Worm (Caenorhabditis elegans): ENCODE measurements around the gene mct-6.

The mct-6 gene

DNA sequence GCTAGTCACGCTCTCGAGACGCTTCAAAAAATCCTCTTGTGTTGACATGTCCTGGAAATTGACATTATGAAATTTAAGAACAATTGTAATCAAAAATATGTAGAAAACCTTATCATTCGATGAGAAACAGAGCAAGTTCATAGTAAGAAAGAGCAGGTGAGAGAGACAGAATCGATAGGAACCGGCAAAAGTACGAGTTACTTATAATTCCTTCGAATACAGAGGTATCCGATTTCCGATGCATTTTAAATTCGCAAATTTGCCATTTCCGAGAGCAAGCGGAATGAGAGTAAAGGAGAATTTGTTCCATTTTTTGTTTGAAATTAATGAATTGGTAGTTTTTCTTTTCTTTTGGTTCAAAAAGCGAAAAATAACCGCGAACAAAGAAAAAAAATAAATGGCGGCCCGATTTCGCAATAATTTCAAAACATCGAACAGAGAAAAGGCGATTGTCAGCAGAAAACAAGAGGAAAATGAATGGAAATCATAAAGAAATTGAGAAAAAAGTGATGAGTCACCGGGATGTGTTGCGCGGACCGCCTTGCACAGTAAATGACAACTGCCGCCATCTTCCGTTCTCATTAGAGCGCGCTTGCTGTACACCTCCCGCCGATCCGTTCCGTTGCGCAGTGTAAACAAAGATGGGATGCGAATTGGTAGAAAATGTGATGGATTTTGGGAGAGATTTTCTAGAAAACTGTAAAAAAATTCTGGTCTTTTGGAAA, 43.5 kb upstream of the mct-6 start, which contains the start of gene cas-1:
Gene cas-1, minus strand, starts transcription at position 51 of the 725 bp plus-strand sequence.
- no peak for TF ChIP-seq hlh-13 (GFP tag; optimal IDR thresholded peaks at IDR 0.05)
- TF ChIP-seq ceh-34 (tag; optimal IDR thresholded peaks at IDR 0.05) = no peak
- peak; percentile 46 for TF ChIP-seq unc-55 (GFP tag; optimal IDR thresholded peaks at IDR 0.05)
- peak; percentile 6 for TF ChIP-seq rnt-1 (tag; optimal IDR thresholded peaks at IDR 0.05)
- no peak for TF ChIP-seq pax-1 (tag; optimal IDR thresholded peaks at IDR 0.05)
- TF ChIP-seq K02D7.2 (tag; optimal IDR thresholded peaks at IDR 0.05) = no peak
- TF ChIP-seq sdc-2 (tag; optimal IDR thresholded peaks at IDR 0.05) = peak; percentile 16
- TF ChIP-seq tbx-2 (tag; optimal IDR thresholded peaks at IDR 0.05) = peak; percentile 31
- TF ChIP-seq madf-2 (tag; optimal IDR thresholded peaks at IDR 0.05) = no peak

- TF ChIP-seq fkh-6 (tag; optimal IDR thresholded peaks at IDR 0.05) = no peak
- TF ChIP-seq odd-2 (tag; optimal IDR thresholded peaks at IDR 0.05) = no peak
- no peak for TF ChIP-seq eyg-1 (tag; optimal IDR thresholded peaks at IDR 0.05)
- TF ChIP-seq zip-5 (tag; optimal IDR thresholded peaks at IDR 0.05) = no peak
- no peak for TF ChIP-seq hlh-30 (tag; optimal IDR thresholded peaks at IDR 0.05; ENCODE audit: insufficient read depth)
Measured at ce11 chrX:16813148-16813547, 42.9 kb upstream of the mct-6 start.

DNA sequence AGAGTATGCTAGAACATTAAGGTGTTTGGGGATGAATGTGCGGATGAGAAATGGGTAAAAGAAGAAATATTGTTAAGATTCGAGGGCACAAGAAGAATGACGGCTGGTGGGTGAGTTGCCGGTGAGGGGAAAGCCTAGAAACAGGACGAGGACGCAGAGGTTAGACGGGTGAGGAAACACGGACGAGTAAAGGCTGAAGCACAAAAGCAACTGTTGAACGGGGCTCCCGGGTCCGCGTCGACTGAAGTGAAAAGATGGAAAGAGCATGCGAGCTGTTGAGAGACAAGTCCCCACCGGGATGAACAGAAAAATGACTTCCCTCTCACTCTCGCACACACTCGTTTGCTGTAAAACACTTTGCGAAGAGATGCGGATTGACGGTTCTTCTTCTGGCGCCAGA, 41.7 kb upstream of the mct-6 start:
- TF ChIP-seq ceh-18 (tag; optimal IDR thresholded peaks at IDR 0.05) = peak; percentile 37
- no peak for TF ChIP-seq pha-4 (tag; optimal IDR thresholded peaks at IDR 0.05)
- TF ChIP-seq C08G9.2 (tag; optimal IDR thresholded peaks at IDR 0.05) = peak; percentile 34
- TF ChIP-seq unc-55 (GFP tag; optimal IDR thresholded peaks at IDR 0.05) = peak; percentile 39

ce11 chrX:16809689-16810088, 39.4 kb upstream of the mct-6 start:
- TF ChIP-seq mec-3 (tag; optimal IDR thresholded peaks at IDR 0.05; ENCODE audit: borderline replicate concordance) = no peak
- no peak for TF ChIP-seq ceh-2 (tag; optimal IDR thresholded peaks at IDR 0.05)
- TF ChIP-seq unc-55 (GFP tag; optimal IDR thresholded peaks at IDR 0.05) = no peak
- no peak for TF ChIP-seq ref-2 (tag; optimal IDR thresholded peaks at IDR 0.05)
- TF ChIP-seq ceh-19 (GFP tag; optimal IDR thresholded peaks at IDR 0.05) = no peak

- no peak for TF ChIP-seq K02D7.2 (tag; optimal IDR thresholded peaks at IDR 0.05)
- TF ChIP-seq pag-3 (tag; optimal IDR thresholded peaks at IDR 0.05; ENCODE audit: borderline replicate concordance) = no peak
Measured at ce11 chrX:16808526-16808925, 38.2 kb upstream of the mct-6 start.

DNA sequence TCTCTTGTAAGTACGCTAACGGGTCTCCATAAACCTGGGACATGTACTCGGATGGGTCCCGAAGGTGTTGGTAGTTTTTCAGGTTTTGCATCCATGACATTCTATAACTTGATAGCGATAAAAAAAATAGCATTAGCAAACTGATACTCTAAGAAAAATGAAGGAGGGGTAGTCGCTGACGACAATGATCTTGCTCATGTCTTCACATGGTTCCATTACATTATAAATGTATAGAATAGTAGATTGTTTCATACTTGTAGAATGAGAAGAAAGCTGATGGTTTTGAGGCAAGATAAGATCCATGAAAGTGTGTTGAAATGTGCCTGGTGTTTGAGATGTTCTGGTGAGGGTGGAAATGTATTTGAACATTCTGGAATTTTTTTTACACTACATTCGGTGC, 36.7 kb upstream of the mct-6 start, which contains the start of gene mec-4:
Gene mec-4, minus strand, starts transcription at position 101 of the 400 bp plus-strand sequence.
- TF ChIP-seq pat-9 (tag; optimal IDR thresholded peaks at IDR 0.05) (no peak), hlh-8 (tag; optimal IDR thresholded peaks at IDR 0.05) (no peak)

- TF ChIP-seq ceh-24 (tag; optimal IDR thresholded peaks at IDR 0.05) (no peak), Y22D7AL.16 (tag; optimal IDR thresholded peaks at IDR 0.05) (no peak), gmeb-2 (tag; optimal IDR thresholded peaks at IDR 0.05) (no peak), pha-2 (tag; optimal IDR thresholded peaks at IDR 0.05) (no peak), dmd-4 (tag; optimal IDR thresholded peaks at IDR 0.05; ENCODE audit: borderline replicate concordance) (no peak), tbx-2 (tag; optimal IDR thresholded peaks at IDR 0.05) (no peak), ref-2 (tag; optimal IDR thresholded peaks at IDR 0.05) (no peak), sox-4 (tag; optimal IDR thresholded peaks at IDR 0.05) (no peak)
Measured at ce11 chrX:16803545-16803944, 33.2 kb upstream of the mct-6 start.

Data from whole organism, late embryonic.